Worm (Caenorhabditis elegans) whole organism, L4/young adult: ENCODE measurements around the gene snpc-3.4.

Experiments used
- W03F9.2 ChIP-seq: fragments of 150-350 bp; optimal IDR thresholded peaks from 2 replicates; lab custom pipeline; 2014; ENCODE audit warnings: missing biosample characterization, missing genetic modification characterization
- dao-5 ChIP-seq: sonication (generic microtip); optimal IDR thresholded peaks from 2 replicates; lab custom pipeline; 2016; ENCODE audit warnings: missing genotype, missing genetic modification characterization, moderate library complexity, missing compliant biosample characterization
- him-1 ChIP-seq: sonication (generic microtip); optimal IDR thresholded peaks from 2 replicates; lab custom pipeline; 2016; ENCODE audit warnings: missing genotype, missing genetic modification reagents, missing genetic modification characterization, missing compliant biosample characterization

snpc-3.4 gene

DNA sequence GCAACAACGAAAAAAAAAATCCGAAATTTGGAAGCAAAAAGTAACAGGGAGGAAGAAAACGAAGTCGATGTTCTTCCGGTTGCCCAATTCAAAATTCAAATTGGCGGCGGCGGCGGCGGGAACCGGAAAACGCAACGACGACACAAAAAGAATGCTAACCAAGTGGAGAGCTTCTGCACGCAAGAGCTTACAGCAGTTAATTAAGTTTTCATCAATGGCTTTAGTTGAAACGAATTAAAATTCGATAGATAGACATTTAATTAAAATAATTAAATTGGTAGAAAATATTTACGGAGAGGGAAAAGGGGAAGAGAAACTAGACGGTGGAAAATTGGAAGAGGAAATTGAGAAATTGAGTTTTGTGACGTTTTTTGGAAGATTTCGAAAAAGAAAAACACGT is 50.4 kb downstream of the snpc-3.4 start:
- TF ChIP-seq W03F9.2 (no peak), dao-5 (tag; lab: Kevin White, UChicago) (no peak), him-1 (tag; lab: Kevin White, UChicago) (no peak)
